Fruit fly (Drosophila melanogaster) whole organism: ENCODE data around the gene UQCR-14.

Experiments used
- EcR ChIP-seq, 2 experiments: fragments of >200 bp; optimal IDR thresholded peaks; 2 replicates each; lab custom pipeline; 2017; ENCODE audit warnings: missing biosample characterization in 2 of 2, missing genetic modification characterization in 2 of 2, missing genetic modification reagents in 2 of 2
- pan ChIP-seq: fragments of >200 bp; optimal IDR thresholded peaks from 2 replicates; lab custom pipeline; 2017
- psq ChIP-seq: fragments of >200 bp; optimal IDR thresholded peaks from 2 replicates; lab custom pipeline; 2017
- usp ChIP-seq: fragments of >200 bp; optimal IDR thresholded peaks from 2 replicates; lab custom pipeline; 2017; ENCODE audit warnings: missing biosample characterization, missing genetic modification characterization, mixed read lengths

dm6 chrX:16330659-16331058 lies 44.6 kb downstream of the UQCR-14 start, which contains the start of gene CG9919:
- TF ChIP-seq pan (lab: Kevin White, UChicago) (no peak), usp (no peak), EcR (GFP tag; optimal IDR thresholded peaks at IDR 0.05; lab: Kevin White, UChicago) (no peak), psq (no peak)
